Worm (Caenorhabditis elegans): ENCODE measurements around the gene ndub-5.

The ndub-5 gene

ce11 chrII:5691216-5691771 lies at the start of gene ndub-5, which contains the start of gene eif-2D:
TSS of gene ndub-5 (minus strand) at chrII:5691353.
TSS of gene eif-2D (plus strand) at chrII:5691721.
- TF ChIP-seq lsy-2 (tag; optimal IDR thresholded peaks at IDR 0.05) (peak in 1 of 2 experiments; percentile 39), unc-39 (tag; optimal IDR thresholded peaks at IDR 0.05) (no peak), C34F6.9 (tag; optimal IDR thresholded peaks at IDR 0.05) (peak; percentile 11)

ce11 chrII:5738795-5739194 lies 47.6 kb upstream of the ndub-5 start, which contains the start of gene hlh-14:
TSS of gene hlh-14 (minus strand) at chrII:5738895.
- TF ChIP-seq gmeb-1 (tag; optimal IDR thresholded peaks at IDR 0.05) (no peak), crh-2 (tag; optimal IDR thresholded peaks at IDR 0.05) (no peak), unc-62 (GFP tag; optimal IDR thresholded peaks at IDR 0.05) (no peak), nhr-6 (tag; optimal IDR thresholded peaks at IDR 0.05) (no peak), ztf-4 (tag; optimal IDR thresholded peaks at IDR 0.05) (no peak), sem-4 (tag; optimal IDR thresholded peaks at IDR 0.05) (no peak), lin-39 (tag; optimal IDR thresholded peaks at IDR 0.05) (no peak), alr-1 (tag; optimal IDR thresholded peaks at IDR 0.05) (no peak), ZK546.5 (tag; optimal IDR thresholded peaks at IDR 0.05) (no peak)

DNA sequence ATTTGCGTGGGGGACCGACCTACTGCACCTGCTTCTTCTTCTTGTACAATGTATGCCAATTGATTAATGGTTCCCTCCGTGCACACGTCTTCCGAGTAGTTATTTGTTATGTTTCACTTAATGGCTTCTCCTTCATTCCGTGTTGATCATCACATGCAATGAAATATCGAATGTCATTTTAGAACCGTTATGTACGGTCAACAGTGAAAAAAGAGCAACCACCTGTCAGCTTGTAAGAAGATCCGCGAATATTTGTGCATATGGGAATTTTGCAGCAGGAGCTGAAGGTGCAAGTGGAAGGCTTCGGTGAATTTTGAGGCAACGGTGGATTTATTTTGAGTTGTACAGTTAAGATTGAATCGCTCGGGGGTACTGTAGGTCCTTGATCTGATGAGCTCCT lies 45.4 kb upstream of the ndub-5 start:
- TF ChIP-seq nhr-10 (tag; optimal IDR thresholded peaks at IDR 0.05) (no peak), blmp-1 (tag; optimal IDR thresholded peaks at IDR 0.05; ENCODE audit: insufficient read depth) (no peak), nhr-237 (tag; optimal IDR thresholded peaks at IDR 0.05) (no peak), unc-62 (GFP tag; optimal IDR thresholded peaks at IDR 0.05) (no peak), mbf-1 (tag; optimal IDR thresholded peaks at IDR 0.05) (no peak)

- TF ChIP-seq lin-39 (tag; optimal IDR thresholded peaks at IDR 0.05) (no peak), ceh-16 (tag; optimal IDR thresholded peaks at IDR 0.05) (peak; percentile 94), elt-1 (tag; optimal IDR thresholded peaks at IDR 0.05) (peak; percentile 20), unc-55 (GFP tag; optimal IDR thresholded peaks at IDR 0.05) (no peak)
Measured at ce11 chrII:5735744-5736143, 44.6 kb upstream of the ndub-5 start.

DNA sequence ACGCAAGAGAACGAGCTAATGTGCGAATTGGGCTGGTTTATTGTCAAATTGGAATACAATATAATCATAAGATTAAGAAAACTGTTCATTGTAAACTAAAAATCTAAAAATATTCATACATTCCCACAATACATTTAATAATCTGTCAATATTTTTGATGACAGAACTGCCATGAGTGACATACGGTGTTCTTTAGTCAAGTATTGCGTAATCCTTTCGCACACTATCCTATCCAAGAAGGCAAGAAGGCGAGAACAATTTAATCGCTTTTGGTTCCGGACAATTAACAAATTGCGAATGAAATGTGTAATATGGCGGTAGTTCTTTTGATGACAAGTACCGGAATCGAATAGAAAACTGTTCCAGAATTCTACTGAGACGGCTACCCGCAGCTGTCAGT lies 43.7 kb upstream of the ndub-5 start:
- TF ChIP-seq aly-2 (tag; optimal IDR thresholded peaks at IDR 0.05) (no peak), skn-1 (tag; optimal IDR thresholded peaks at IDR 0.05) (no peak), R02D3.7 (tag; optimal IDR thresholded peaks at IDR 0.05) (no peak), gmeb-1 (tag; optimal IDR thresholded peaks at IDR 0.05) (no peak), snpc-4 (tag; optimal IDR thresholded peaks at IDR 0.05) (no peak), nhr-129 (tag; optimal IDR thresholded peaks at IDR 0.05) (no peak), nhr-6 (tag; optimal IDR thresholded peaks at IDR 0.05) (no peak), lsy-2 (tag; optimal IDR thresholded peaks at IDR 0.05) (no peak), mdl-1 (tag; optimal IDR thresholded peaks at IDR 0.05) (no peak)

DNA sequence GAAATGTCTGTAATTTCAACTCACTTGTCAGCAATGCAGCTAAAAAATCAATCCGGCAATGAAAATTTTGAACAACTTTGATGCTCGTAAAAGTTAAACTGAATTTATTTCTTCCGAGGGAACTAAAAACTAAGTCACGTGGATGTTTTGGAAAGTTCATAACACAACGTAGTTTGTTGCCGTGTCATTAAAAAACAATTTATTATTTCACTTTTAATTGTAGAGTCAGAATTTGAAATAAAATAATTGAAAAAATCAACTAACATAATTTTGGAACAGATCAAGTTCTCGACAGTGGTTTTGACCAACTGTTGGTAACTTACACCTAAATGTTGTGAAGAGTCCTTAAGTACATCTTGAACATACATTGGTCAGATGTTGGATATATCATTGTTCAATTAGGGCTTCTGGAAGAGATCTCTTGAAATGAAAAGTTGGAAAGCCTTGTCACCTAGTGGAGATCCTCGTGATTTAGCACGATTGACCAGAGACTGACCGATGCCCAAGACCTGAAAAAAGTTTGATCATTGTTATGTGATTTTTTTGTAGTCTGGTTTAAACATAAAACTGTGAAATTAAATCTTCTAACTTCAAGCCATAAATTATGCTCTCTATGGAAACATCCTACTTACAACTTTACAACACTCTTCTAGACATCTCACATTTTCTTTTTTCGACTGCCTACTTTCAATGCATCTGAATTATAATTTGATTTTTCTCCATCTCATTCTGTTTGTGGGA lies 39.4 kb upstream of the ndub-5 start, which contains the start of the genes C18A3.7 and C18A3.11:
Gene C18A3.7, minus strand, starts transcription at position 101 of the 741 bp plus-strand sequence.
Gene C18A3.11, plus strand, starts transcription at position 691 of the 741 bp plus-strand sequence.
- TF ChIP-seq gmeb-1 (tag; optimal IDR thresholded peaks at IDR 0.05): no peak
- TF ChIP-seq alr-1 (tag; optimal IDR thresholded peaks at IDR 0.05): no peak
- no peak for TF ChIP-seq egl-27 (tag; optimal IDR thresholded peaks at IDR 0.05)
- no peak for TF ChIP-seq peb-1 (tag; optimal IDR thresholded peaks at IDR 0.05)
- TF ChIP-seq sma-3 (GFP tag; optimal IDR thresholded peaks at IDR 0.05): no peak
- TF ChIP-seq mab-5 (tag; optimal IDR thresholded peaks at IDR 0.05): no peak
- no peak for TF ChIP-seq nhr-25 (tag; optimal IDR thresholded peaks at IDR 0.05)
- no peak for TF ChIP-seq ztf-4 (tag; optimal IDR thresholded peaks at IDR 0.05)
- TF ChIP-seq unc-39 (tag; optimal IDR thresholded peaks at IDR 0.05): no peak
- TF ChIP-seq ztf-11 (tag; optimal IDR thresholded peaks at IDR 0.05): no peak
- TF ChIP-seq nhr-11 (tag; optimal IDR thresholded peaks at IDR 0.05): no peak
- TF ChIP-seq lsy-2 (tag; optimal IDR thresholded peaks at IDR 0.05): no peak
- TF ChIP-seq fos-1 (tag; optimal IDR thresholded peaks at IDR 0.05): no peak
- TF ChIP-seq aly-2 (tag; optimal IDR thresholded peaks at IDR 0.05): no peak

Measured in whole organism, L2 larva.